Worm (Caenorhabditis elegans): Measurements from ENCODE around the gene clec-157.

clec-157 gene

DNA sequence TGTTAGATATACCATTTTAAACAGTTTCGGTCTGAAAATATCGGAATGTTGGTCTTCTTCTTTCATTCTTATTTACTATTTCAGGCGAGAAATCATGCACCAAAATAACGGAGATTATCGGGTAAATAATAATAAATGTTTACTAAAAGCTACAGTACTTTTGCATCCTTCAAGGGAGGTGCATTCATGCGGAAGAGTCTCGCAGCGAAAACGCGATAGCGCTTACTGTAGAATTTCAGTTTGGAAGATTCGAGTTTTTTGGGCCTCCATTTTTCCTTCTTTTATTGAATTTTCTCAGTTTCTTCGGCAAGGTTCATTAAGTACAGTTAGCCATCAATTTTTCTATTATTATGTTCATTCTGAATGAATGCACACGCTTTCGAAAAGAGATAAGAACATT, 11.9 kb upstream of the clec-157 start, which contains the start of gene C35D10.7:
TSS of gene C35D10.7 (plus strand) at position 85 of the 400 bp plus-strand sequence.
- no peak for TF ChIP-seq pax-1 (tag; optimal IDR thresholded peaks at IDR 0.05)
- TF ChIP-seq T23F11.4 (GFP tag; optimal IDR thresholded peaks at IDR 0.05): no peak
- no peak for TF ChIP-seq fax-1 (tag; optimal IDR thresholded peaks at IDR 0.05)
- no peak for TF ChIP-seq ceh-31 (tag; optimal IDR thresholded peaks at IDR 0.05)
- TF ChIP-seq hlh-30 (tag; optimal IDR thresholded peaks at IDR 0.05; ENCODE audit: insufficient read depth): no peak
- TF ChIP-seq nhr-11 (tag; optimal IDR thresholded peaks at IDR 0.05): no peak
- TF ChIP-seq pag-3 (tag; optimal IDR thresholded peaks at IDR 0.05; ENCODE audit: borderline replicate concordance): no peak
- TF ChIP-seq odd-2 (tag; optimal IDR thresholded peaks at IDR 0.05): no peak
- TF ChIP-seq syd-9 (tag; optimal IDR thresholded peaks at IDR 0.05): no peak
- TF ChIP-seq unc-3 (GFP tag; conservative IDR thresholded peaks at IDR 0.05): no peak
- no peak for TF ChIP-seq unc-3 (tag; optimal IDR thresholded peaks at IDR 0.05)
- no peak for TF ChIP-seq ets-4 (tag; optimal IDR thresholded peaks at IDR 0.05)
- TF ChIP-seq K09A11.1 (tag; optimal IDR thresholded peaks at IDR 0.05; ENCODE audit: insufficient read depth): no peak
- TF ChIP-seq ceh-14 (tag; optimal IDR thresholded peaks at IDR 0.05): no peak
- TF ChIP-seq tbx-2 (tag; optimal IDR thresholded peaks at IDR 0.05): no peak
- no peak for TF ChIP-seq dmd-4 (tag; optimal IDR thresholded peaks at IDR 0.05; ENCODE audit: borderline replicate concordance)
- TF ChIP-seq pha-4 (tag; optimal IDR thresholded peaks at IDR 0.05): no peak
- TF ChIP-seq mec-3 (tag; optimal IDR thresholded peaks at IDR 0.05; ENCODE audit: borderline replicate concordance): no peak
- no peak for TF ChIP-seq unc-86 (tag; optimal IDR thresholded peaks at IDR 0.05)
- no peak for TF ChIP-seq fkh-6 (tag; optimal IDR thresholded peaks at IDR 0.05)
- no peak for TF ChIP-seq ceh-30 (tag; optimal IDR thresholded peaks at IDR 0.05)

DNA sequence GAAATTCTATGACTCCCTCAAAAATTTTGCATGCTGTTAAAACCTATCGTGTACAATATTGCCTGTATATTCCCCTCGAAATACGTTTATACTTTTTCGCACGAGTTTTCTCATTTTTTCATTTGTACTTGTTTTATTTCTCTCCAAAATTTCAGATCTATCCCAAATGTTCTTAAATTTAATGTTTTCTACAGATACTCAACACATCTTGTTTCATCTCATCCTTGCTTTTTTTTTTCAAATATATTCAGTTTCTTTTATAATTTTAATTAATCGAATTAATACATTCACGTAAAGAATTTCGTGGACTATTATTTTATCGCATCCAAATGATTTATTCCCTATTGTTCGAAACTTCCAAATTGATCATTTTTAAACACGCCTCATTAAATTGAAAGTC, 10.7 kb upstream of the clec-157 start, which contains the start of gene C35D10.8:
TSS of gene C35D10.8 (plus strand) at position 301 of the 400 bp plus-strand sequence.
- TF ChIP-seq tbx-2 (tag; optimal IDR thresholded peaks at IDR 0.05) (no peak), ceh-2 (tag; optimal IDR thresholded peaks at IDR 0.05) (no peak), ceh-30 (tag; optimal IDR thresholded peaks at IDR 0.05) (no peak), C38D4.7 (GFP tag; optimal IDR thresholded peaks at IDR 0.05) (no peak), pha-2 (tag; optimal IDR thresholded peaks at IDR 0.05) (no peak), lin-11 (tag; optimal IDR thresholded peaks at IDR 0.05) (no peak), ceh-18 (tag; optimal IDR thresholded peaks at IDR 0.05) (no peak)

DNA sequence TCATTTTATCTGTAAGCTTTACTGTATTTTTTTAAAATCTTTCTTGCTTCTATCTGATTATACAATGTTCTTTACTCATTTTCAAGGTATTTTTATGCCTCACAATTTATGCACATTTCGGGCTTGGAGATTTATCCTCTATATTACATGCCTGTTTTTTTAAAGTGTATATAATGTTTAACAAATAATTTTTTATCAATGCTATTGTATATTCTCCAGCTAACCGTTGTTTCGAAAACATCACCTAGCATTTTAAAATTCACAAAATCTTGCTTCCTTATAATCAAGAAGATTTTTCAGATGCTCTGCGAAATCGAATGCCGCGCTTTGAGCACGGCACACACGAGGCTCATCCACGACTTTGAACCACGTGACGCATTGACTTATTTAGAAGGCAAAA, 7.8 kb upstream of the clec-157 start, which contains the start of gene ced-4:
TSS of gene ced-4 (plus strand) at position 301 of the 400 bp plus-strand sequence.
- no peak for TF ChIP-seq nfya-1 (tag; optimal IDR thresholded peaks at IDR 0.05)
- no peak for TF ChIP-seq syd-9 (tag; optimal IDR thresholded peaks at IDR 0.05)
- TF ChIP-seq ceh-19 (GFP tag; optimal IDR thresholded peaks at IDR 0.05): no peak

- TF ChIP-seq unc-3 (GFP tag; conservative IDR thresholded peaks at IDR 0.05) (no peak), unc-3 (tag; optimal IDR thresholded peaks at IDR 0.05) (no peak), elt-4 (tag; optimal IDR thresholded peaks at IDR 0.05) (no peak), ceh-9 (tag; optimal IDR thresholded peaks at IDR 0.05) (no peak), madf-2 (tag; optimal IDR thresholded peaks at IDR 0.05) (no peak), F13H6.1 (tag; optimal IDR thresholded peaks at IDR 0.05) (no peak), dve-1 (tag; optimal IDR thresholded peaks at IDR 0.05) (no peak), K09A11.1 (tag; optimal IDR thresholded peaks at IDR 0.05; ENCODE audit: insufficient read depth) (no peak), npax-4 (tag; optimal IDR thresholded peaks at IDR 0.05) (no peak), ceh-14 (tag; optimal IDR thresholded peaks at IDR 0.05) (no peak), dmd-4 (tag; optimal IDR thresholded peaks at IDR 0.05; ENCODE audit: borderline replicate concordance) (no peak), ceh-45 (GFP tag; IDR thresholded peaks at IDR 0.05) (no peak), lim-6 (tag; optimal IDR thresholded peaks at IDR 0.05) (no peak), pag-3 (tag; optimal IDR thresholded peaks at IDR 0.05; ENCODE audit: borderline replicate concordance) (no peak), ztf-16 (tag; optimal IDR thresholded peaks at IDR 0.05) (no peak), nfya-1 (tag; optimal IDR thresholded peaks at IDR 0.05) (no peak), fkh-10 (GFP tag; optimal IDR thresholded peaks at IDR 0.05) (no peak), ceh-24 (tag; optimal IDR thresholded peaks at IDR 0.05) (no peak)
Measured at ce11 chrIII:4850139-4850538, 5.9 kb upstream of the clec-157 start, which contains the start of gene F26A1.1. TSS of gene F26A1.1 (plus strand) at chrIII:4850507.
